Worm (Caenorhabditis elegans) whole organism, late embryonic: ENCODE data around the gene chtb-3.

Experiments used
- C38D4.7 ChIP-seq: fragments of 200-800 bp; sonication (Bioruptor generic); optimal IDR thresholded peaks from 2 replicates; lab custom pipeline; 2018; ENCODE audit warnings: mild to moderate bottlenecking, missing genetic modification characterization, moderate library complexity, missing compliant biosample characterization
- F13H6.1 ChIP-seq: sonication (generic microtip); optimal IDR thresholded peaks from 2 replicates; lab custom pipeline; 2016; ENCODE audit warnings: missing genetic modification characterization, missing compliant biosample characterization
- K09A11.1 ChIP-seq: sonication (generic microtip); optimal IDR thresholded peaks from 2 replicates; lab custom pipeline; 2017; ENCODE audit warnings: antibody characterized with exemption, mild to moderate bottlenecking, missing genetic modification characterization, missing compliant biosample characterization; ENCODE audit not compliant: insufficient read depth
- ama-1 ChIP-seq: fragments of 150-350 bp; optimal IDR thresholded peaks from 2 replicates; lab custom pipeline; 2014
- ceh-14 ChIP-seq: sonication (generic microtip); optimal IDR thresholded peaks from 2 replicates; lab custom pipeline; 2016; ENCODE audit warnings: missing genotype, missing genetic modification characterization, missing compliant biosample characterization
- ceh-22 ChIP-seq: sonication (generic microtip); optimal IDR thresholded peaks from 2 replicates; lab custom pipeline; 2017; ENCODE audit warnings: missing biosample characterization, missing genetic modification characterization
- ceh-31 ChIP-seq: sonication (generic microtip); optimal IDR thresholded peaks from 2 replicates; lab custom pipeline; 2016; ENCODE audit warnings: missing genetic modification characterization, missing compliant biosample characterization
- ceh-34 ChIP-seq: sonication (generic microtip); optimal IDR thresholded peaks from 2 replicates; lab custom pipeline; 2016; ENCODE audit warnings: mild to moderate bottlenecking, missing genetic modification characterization, missing compliant biosample characterization
- ceh-45 ChIP-seq: fragments of 200-800 bp; sonication (Bioruptor generic); IDR thresholded peaks from 2 replicates; pipeline ENCODE4 v1.3.6; 2022; ENCODE audit warnings: missing genetic modification reagents, missing genetic modification characterization, missing compliant biosample characterization
- che-1 ChIP-seq: sonication (generic microtip); optimal IDR thresholded peaks from 2 replicates; lab custom pipeline; 2016; ENCODE audit warnings: mild to moderate bottlenecking, missing genetic modification characterization, missing compliant biosample characterization
- dmd-4 ChIP-seq: sonication (generic microtip); optimal IDR thresholded peaks from 2 replicates; lab custom pipeline; 2016; ENCODE audit warnings: borderline replicate concordance, missing genetic modification characterization, missing compliant biosample characterization
- dve-1 ChIP-seq: sonication (generic microtip); optimal IDR thresholded peaks from 2 replicates; lab custom pipeline; 2017; ENCODE audit warnings: antibody characterized with exemption, mild to moderate bottlenecking, missing genetic modification characterization, missing compliant biosample characterization
- elt-2 ChIP-seq: sonication (generic microtip); optimal IDR thresholded peaks from 2 replicates; lab custom pipeline; 2016; ENCODE audit warnings: missing genetic modification reagents, missing genetic modification characterization, missing compliant biosample characterization
- ets-4 ChIP-seq: sonication (generic microtip); optimal IDR thresholded peaks from 2 replicates; lab custom pipeline; 2016; ENCODE audit warnings: missing genetic modification characterization, missing compliant biosample characterization
- fax-1 ChIP-seq: sonication (generic microtip); optimal IDR thresholded peaks from 2 replicates; lab custom pipeline; 2016; ENCODE audit warnings: missing genotype, missing genetic modification characterization, missing compliant biosample characterization
- fkh-10 ChIP-seq: fragments of 150-350 bp; optimal IDR thresholded peaks from 2 replicates; lab custom pipeline; 2014; ENCODE audit warnings: missing biosample characterization, missing genetic modification reagents, missing genetic modification characterization
- hlh-15 ChIP-seq: sonication (generic microtip); optimal IDR thresholded peaks from 2 replicates; lab custom pipeline; 2016; ENCODE audit warnings: missing genetic modification characterization, missing compliant biosample characterization
- hlh-6 ChIP-seq: sonication (generic microtip); optimal IDR thresholded peaks from 2 replicates; lab custom pipeline; 2016; ENCODE audit warnings: missing genotype, missing genetic modification characterization, missing compliant biosample characterization
- hlh-8 ChIP-seq: sonication (generic microtip); optimal IDR thresholded peaks from 2 replicates; lab custom pipeline; 2016; ENCODE audit warnings: missing genotype, missing genetic modification characterization, missing compliant biosample characterization
- lim-6 ChIP-seq: sonication (generic microtip); optimal IDR thresholded peaks from 2 replicates; lab custom pipeline; 2016; ENCODE audit warnings: missing genetic modification characterization, missing compliant biosample characterization
- lin-11 ChIP-seq: fragments of 200-800 bp; sonication (Bioruptor generic); optimal IDR thresholded peaks from 2 replicates; lab custom pipeline; 2018; ENCODE audit warnings: mild to moderate bottlenecking, missing genetic modification characterization, missing compliant biosample characterization
- mec-3 ChIP-seq: sonication (generic microtip); optimal IDR thresholded peaks from 2 replicates; lab custom pipeline; 2016; ENCODE audit warnings: borderline replicate concordance, missing genetic modification characterization, missing compliant biosample characterization
- nhr-11 ChIP-seq: fragments of 150-350 bp; optimal IDR thresholded peaks from 2 replicates; lab custom pipeline; 2014; ENCODE audit warnings: missing biosample characterization, missing genetic modification characterization
- pax-1 ChIP-seq: fragments of 150-350 bp; optimal IDR thresholded peaks from 2 replicates; lab custom pipeline; 2014; ENCODE audit warnings: missing biosample characterization, missing genetic modification characterization
- pha-2 ChIP-seq: sonication (generic microtip); optimal IDR thresholded peaks from 2 replicates; lab custom pipeline; 2017; ENCODE audit warnings: mild to moderate bottlenecking, missing genetic modification characterization, missing compliant biosample characterization
- pha-4 ChIP-seq: fragments of 150-350 bp; optimal IDR thresholded peaks from 2 replicates; lab custom pipeline; 2018; ENCODE audit warnings: missing biosample characterization, missing genetic modification reagents, missing genetic modification characterization
- pqm-1 ChIP-seq: sonication (generic microtip); optimal IDR thresholded peaks from 2 replicates; lab custom pipeline; 2016; ENCODE audit warnings: missing genetic modification characterization, missing compliant biosample characterization
- pros-1 ChIP-seq: fragments of 150-350 bp; optimal IDR thresholded peaks from 2 replicates; lab custom pipeline; 2014; ENCODE audit warnings: missing biosample characterization, missing genetic modification reagents, missing genetic modification characterization
- ref-2 ChIP-seq: sonication (generic microtip); optimal IDR thresholded peaks from 2 replicates; lab custom pipeline; 2016; ENCODE audit warnings: missing genetic modification characterization, missing compliant biosample characterization
- rnt-1 ChIP-seq: sonication (generic microtip); optimal IDR thresholded peaks from 2 replicates; lab custom pipeline; 2016; ENCODE audit warnings: missing genetic modification characterization, missing compliant biosample characterization
- sdc-2 ChIP-seq: sonication (generic microtip); optimal IDR thresholded peaks from 2 replicates; lab custom pipeline; 2016; ENCODE audit warnings: missing genotype, missing genetic modification characterization, missing compliant biosample characterization
- syd-9 ChIP-seq: sonication (generic microtip); optimal IDR thresholded peaks from 2 replicates; lab custom pipeline; 2016; ENCODE audit warnings: mild to moderate bottlenecking, missing genetic modification characterization, moderate library complexity, missing compliant biosample characterization
- tbx-2 ChIP-seq: sonication (generic microtip); optimal IDR thresholded peaks from 2 replicates; lab custom pipeline; 2016; ENCODE audit warnings: missing genetic modification characterization, missing compliant biosample characterization
- tbx-7 ChIP-seq: sonication (generic microtip); optimal IDR thresholded peaks from 2 replicates; lab custom pipeline; 2016; ENCODE audit warnings: missing genotype, missing genetic modification characterization, missing compliant biosample characterization
- unc-3 ChIP-seq, 2 experiments: fragments of 200-800 bp in 1 of 2; sonication (Bioruptor generic) in 1 of 2; sonication (generic microtip) in 1 of 2; conservative IDR thresholded peaks in 1 of 2; optimal IDR thresholded peaks in 1 of 2; 2 replicates each; pipeline versions ENCODE4 v1.3.6 to Lab custom; 2016 to 2022; ENCODE audit warnings: missing compliant biosample characterization in 2 of 2, missing genetic modification characterization in 2 of 2, missing genetic modification reagents in 1 of 2
- unc-42 ChIP-seq: sonication (generic microtip); optimal IDR thresholded peaks from 2 replicates; lab custom pipeline; 2016; ENCODE audit warnings: missing genotype, missing genetic modification characterization, missing compliant biosample characterization
- unc-55 ChIP-seq: sonication (generic microtip); optimal IDR thresholded peaks from 2 replicates; lab custom pipeline; 2017; ENCODE audit warnings: missing biosample characterization, missing genetic modification reagents, missing genetic modification characterization
- unc-86 ChIP-seq: sonication (generic microtip); optimal IDR thresholded peaks from 2 replicates; lab custom pipeline; 2016; ENCODE audit warnings: missing genetic modification characterization, missing compliant biosample characterization

chtb-3 gene

DNA sequence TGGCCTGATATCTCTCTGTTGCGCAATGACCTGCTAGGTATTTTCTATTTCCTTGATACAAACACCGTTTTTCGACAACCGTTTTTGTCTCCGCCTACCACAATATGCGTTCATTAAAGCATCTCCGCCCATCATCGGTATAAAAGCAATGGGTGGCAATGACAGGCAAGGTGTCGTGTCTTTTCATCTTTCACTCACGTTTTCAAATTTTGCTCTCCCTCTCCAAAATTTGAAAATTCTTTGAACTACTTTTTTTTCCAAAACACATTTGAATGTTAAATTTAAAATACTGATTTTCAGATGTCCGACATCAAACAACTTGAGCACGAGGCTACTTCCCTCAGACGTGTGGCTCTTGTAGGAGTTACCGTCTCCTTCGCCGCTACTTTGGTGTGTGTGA, 9.4 kb upstream of the chtb-3 start, which contains the start of gene col-169:
Gene col-169, plus strand, starts transcription at position 301 of the 400 bp plus-strand sequence.
- TF ChIP-seq pax-1 (tag; lab: Kevin White, UChicago) (no peak), unc-86 (no peak), hlh-15 (tag; lab: Kevin White, UChicago) (no peak), ceh-34 (tag; lab: Kevin White, UChicago) (no peak), rnt-1 (tag; lab: Kevin White, UChicago) (no peak), ceh-31 (tag; lab: Kevin White, UChicago) (no peak), che-1 (tag; lab: Kevin White, UChicago) (no peak), pros-1 (no peak), hlh-6 (tag; lab: Kevin White, UChicago) (no peak), lim-6 (no peak), ama-1 (lab: Kevin White, UChicago) (no peak), hlh-8 (no peak), ceh-22 (tag; lab: Kevin White, UChicago) (no peak), K09A11.1 (tag; lab: Kevin White, UChicago) (no peak), fax-1 (no peak), fkh-10 (GFP tag; lab: Kevin White, UChicago) (no peak), unc-3 (GFP tag; conservative IDR thresholded peaks at IDR 0.05; lab: Robert Waterston, UW) (no peak), unc-3 (tag; optimal IDR thresholded peaks at IDR 0.05; lab: Kevin White, UChicago) (no peak), elt-2 (tag; lab: Kevin White, UChicago) (no peak)

DNA sequence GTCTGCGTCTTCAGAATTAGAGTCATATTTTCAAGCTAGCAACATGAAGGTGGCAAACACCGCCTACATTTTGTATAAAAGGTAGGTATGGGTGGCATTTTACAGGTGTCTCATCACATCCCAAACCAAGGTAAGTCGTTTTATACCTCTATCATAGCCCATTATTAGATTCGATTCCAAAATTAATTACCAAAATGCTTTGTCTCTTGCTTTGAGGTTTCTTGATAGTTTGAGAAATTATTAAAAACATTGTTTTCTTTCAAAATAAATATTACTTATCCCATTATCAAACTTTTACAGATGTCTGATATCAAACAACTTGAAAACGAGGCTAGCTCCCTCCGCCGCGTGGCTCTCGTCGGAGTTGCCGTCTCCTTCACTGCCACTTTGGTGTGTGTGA, 6.6 kb upstream of the chtb-3 start, which contains the start of gene col-168:
Gene col-168, plus strand, starts transcription at position 301 of the 400 bp plus-strand sequence.
- TF ChIP-seq rnt-1 (tag; lab: Kevin White, UChicago): no peak
- no peak for TF ChIP-seq lim-6
- TF ChIP-seq ceh-45 (GFP tag; lab: Robert Waterston, UW): no peak
- TF ChIP-seq nhr-11 (tag; lab: Kevin White, UChicago): no peak
- no peak for TF ChIP-seq tbx-7
- TF ChIP-seq dve-1: no peak
- no peak for TF ChIP-seq tbx-2 (tag; lab: Kevin White, UChicago)
- TF ChIP-seq ref-2: no peak
- no peak for TF ChIP-seq ceh-14 (tag; lab: Kevin White, UChicago)
- no peak for TF ChIP-seq dmd-4 (tag; lab: Kevin White, UChicago)
- TF ChIP-seq hlh-15 (tag; lab: Kevin White, UChicago): no peak
- TF ChIP-seq unc-55 (GFP tag; lab: Kevin White, UChicago): no peak
- TF ChIP-seq F13H6.1: no peak
- TF ChIP-seq hlh-6 (tag; lab: Kevin White, UChicago): no peak
- no peak for TF ChIP-seq C38D4.7

DNA sequence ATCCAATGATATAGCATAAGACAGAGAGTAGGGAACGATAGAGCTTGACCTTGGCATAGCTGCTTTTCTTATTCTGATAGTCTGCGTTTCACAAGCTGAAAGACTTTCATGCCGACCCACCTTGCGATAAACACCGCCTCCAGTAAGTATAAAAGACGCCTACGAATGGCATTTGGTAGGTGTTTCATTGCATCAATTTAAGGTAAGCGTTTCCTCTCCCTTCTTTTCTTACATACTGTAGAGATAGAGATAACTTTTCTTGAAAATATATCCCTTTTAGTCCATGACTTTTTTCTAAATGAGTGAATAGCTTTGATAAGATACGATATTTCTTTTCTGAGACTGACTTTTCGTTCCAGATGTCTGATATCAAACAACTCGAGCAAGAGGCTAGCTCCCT, 3.7 kb upstream of the chtb-3 start, which contains the start of gene col-167:
Gene col-167, plus strand, starts transcription at position 360 of the 400 bp plus-strand sequence.
- no peak for TF ChIP-seq fax-1
- TF ChIP-seq ceh-14 (tag; lab: Kevin White, UChicago): no peak

DNA sequence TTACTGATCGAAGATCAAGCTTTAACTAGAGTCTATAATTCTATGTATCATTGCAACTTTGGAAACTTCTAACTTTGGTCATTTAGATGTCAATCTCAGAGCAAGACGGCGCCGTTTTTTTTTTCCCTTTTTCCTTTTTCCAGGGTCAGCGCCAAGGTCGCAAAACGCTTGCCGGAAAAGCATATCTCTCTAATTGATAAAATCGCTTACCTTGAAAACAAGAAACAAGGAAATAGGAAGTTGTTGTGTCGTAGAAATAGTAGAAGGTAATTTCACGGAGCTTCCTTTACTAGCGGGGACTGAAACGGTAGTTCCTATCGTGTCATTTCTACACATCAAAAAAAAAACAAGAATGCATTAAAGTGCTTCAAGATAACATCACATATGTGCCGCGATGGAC, 1.9 kb upstream of the chtb-3 start:
- TF ChIP-seq pha-2 (tag; lab: Kevin White, UChicago) (no peak), pha-4 (tag; lab: Kevin White, UChicago) (no peak)

DNA sequence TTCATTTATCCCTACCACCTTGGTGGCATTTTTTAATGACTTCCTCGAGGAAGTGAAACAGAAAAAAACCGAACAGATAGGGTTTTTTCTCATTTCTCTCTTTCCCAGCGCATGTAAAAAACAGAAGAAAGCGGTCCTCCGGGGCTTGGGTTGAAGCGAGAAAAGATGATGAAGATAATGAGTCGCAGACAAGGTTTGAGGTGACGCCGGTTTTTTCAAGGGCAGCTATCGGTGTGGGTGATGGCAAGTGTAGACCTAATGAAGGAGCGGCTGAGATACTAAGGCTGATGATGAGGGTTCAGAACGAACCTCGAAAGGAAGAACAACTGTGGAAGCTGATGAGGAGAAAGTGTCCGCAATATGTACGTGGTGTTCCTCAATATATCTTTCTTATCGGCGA, 1.4 kb upstream of the chtb-3 start:
- no peak for TF ChIP-seq C38D4.7
- TF ChIP-seq ceh-45 (GFP tag; lab: Robert Waterston, UW): no peak
- no peak for TF ChIP-seq sdc-2 (tag; lab: Kevin White, UChicago)
- TF ChIP-seq fkh-10 (GFP tag; lab: Kevin White, UChicago): no peak
- TF ChIP-seq syd-9: no peak
- TF ChIP-seq mec-3 (tag; lab: Kevin White, UChicago): no peak
- no peak for TF ChIP-seq che-1 (tag; lab: Kevin White, UChicago)
- no peak for TF ChIP-seq unc-42 (tag; lab: Kevin White, UChicago)
- TF ChIP-seq fax-1: no peak
- no peak for TF ChIP-seq pha-2 (tag; lab: Kevin White, UChicago)
- no peak for TF ChIP-seq ets-4
- no peak for TF ChIP-seq lin-11
- TF ChIP-seq pqm-1 (tag; lab: Kevin White, UChicago): no peak
